Fruit fly (Drosophila melanogaster): ENCODE data around the gene MED11.
A peak's percentile ranks its signal among the peaks of the same experiment; 100 is the strongest.

Gene MED11

DNA sequence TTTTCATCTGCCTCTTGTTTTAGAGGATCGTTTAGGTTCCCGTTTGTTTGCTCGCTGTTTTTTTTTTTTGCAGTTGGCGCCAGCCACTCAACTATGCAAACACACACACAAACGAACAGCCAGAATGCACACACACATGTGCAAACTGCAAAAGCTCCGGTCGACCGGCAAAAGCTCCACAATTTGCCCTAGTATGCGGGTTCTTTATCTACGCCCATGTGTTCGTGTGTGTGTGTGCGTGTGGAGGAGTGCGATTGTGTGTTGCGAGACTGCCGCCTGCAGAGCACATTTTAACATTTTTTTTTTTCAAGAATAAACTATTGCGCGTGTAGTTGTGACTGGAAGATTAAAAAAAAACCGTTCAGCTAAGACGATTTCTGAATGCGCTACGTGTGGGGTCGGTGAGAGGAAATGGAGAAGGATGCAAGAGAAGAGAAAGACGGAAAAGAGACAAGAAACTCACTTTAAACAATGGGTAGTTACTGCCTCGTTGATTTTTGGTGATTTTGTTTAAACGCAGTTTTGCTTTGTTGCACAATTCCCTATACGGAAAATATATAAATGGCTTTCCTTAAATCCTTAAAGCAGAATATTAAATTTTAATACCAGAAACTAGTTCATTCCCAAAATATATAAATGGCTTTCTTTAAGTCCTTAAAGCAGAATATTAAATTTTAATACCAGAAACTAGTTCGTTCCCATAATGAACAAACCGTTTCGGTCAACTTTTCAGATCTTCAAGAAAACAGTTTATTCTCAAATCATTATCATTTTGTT, 45.8 kb downstream of the MED11 start (continued):
- TF ChIP-seq Myb (GFP tag; optimal IDR thresholded peaks at IDR 0.05) (peak; percentile 4), mirr (GFP tag; optimal IDR thresholded peaks at IDR 0.05) (peak; percentile 51), dysf (GFP tag; IDR thresholded peaks at IDR 0.05) (peak; percentile 63), tx (GFP tag; optimal IDR thresholded peaks at IDR 0.05) (no peak), CTCF (GFP tag; optimal IDR thresholded peaks at IDR 0.05) (no peak), NfI (GFP tag; optimal IDR thresholded peaks at IDR 0.05) (peak; percentile 5), ro (GFP tag; IDR thresholded peaks at IDR 0.05) (no peak), grau (tag; optimal IDR thresholded peaks at IDR 0.05) (peak; percentile 40), ranshi (GFP tag; IDR thresholded peaks at IDR 0.05) (no peak; the same call in 1 of the 2 replicates), Adf1 (GFP tag; IDR thresholded peaks at IDR 0.05) (peak; percentile 42), chinmo (GFP tag; IDR thresholded peaks at IDR 0.05; ENCODE audit: partially characterized antibody) (peak; percentile 99), Oli (tag; optimal IDR thresholded peaks at IDR 0.05) (peak; percentile 55), Dad (GFP tag; optimal IDR thresholded peaks at IDR 0.05) (peak; percentile 19), CG8388 (GFP tag; optimal IDR thresholded peaks at IDR 0.05) (no peak), bbx (GFP tag; IDR thresholded peaks at IDR 0.05; ENCODE audit: partially characterized antibody) (peak; percentile 46; the same call in 1 of the 2 replicates), caup (GFP tag; optimal IDR thresholded peaks at IDR 0.05; ENCODE audit: severe bottlenecking) (no peak), CG2712 (tag; optimal IDR thresholded peaks at IDR 0.05) (peak; percentile 4), lmd (GFP tag; IDR thresholded peaks at IDR 0.05) (peak; percentile 31; the same call in 1 of the 2 replicates), CG34376 (GFP tag; optimal IDR thresholded peaks at IDR 0.05) (peak; percentile 3), CG7357 (GFP tag; IDR thresholded peaks at IDR 0.05) (0 out of 3 replicates have a peak, but pooled peaks have one; percentile 25), pros (GFP tag; optimal IDR thresholded peaks at IDR 0.05) (no peak), MESR4 (GFP tag; optimal IDR thresholded peaks at IDR 0.05) (no peak), CG4820 (GFP tag; optimal IDR thresholded peaks at IDR 0.05) (peak; percentile 20), bcd (GFP tag; optimal IDR thresholded peaks at IDR 0.05) (peak; percentile 52), gem (tag; optimal IDR thresholded peaks at IDR 0.05) (peak; percentile 63), knrl (GFP tag; IDR thresholded peaks at IDR 0.05; ENCODE audit: partially characterized antibody) (no peak), CG31224 (GFP tag; IDR thresholded peaks at IDR 0.05) (peak; percentile 6; the same call in 1 of the 2 replicates), zfh1 (GFP tag; IDR thresholded peaks at IDR 0.05) (0 out of 3 replicates have a peak, but pooled peaks have one; percentile 25), hth (optimal IDR thresholded peaks at IDR 0.05) (no peak), Trl (optimal IDR thresholded peaks at IDR 0.05) (no peak), Trl (GFP tag; optimal IDR thresholded peaks at IDR 0.05) (peak; percentile 6), CG32772 (GFP tag; IDR thresholded peaks at IDR 0.05) (peak; percentile 68), Xbp1 (GFP tag; optimal IDR thresholded peaks at IDR 0.05) (peak; percentile 44), ci (GFP tag; IDR thresholded peaks at IDR 0.05) (peak; percentile 59; the same call in 1 of the 3 replicates), rib (GFP tag; IDR thresholded peaks at IDR 0.05) (no peak), lbe (GFP tag; optimal IDR thresholded peaks at IDR 0.05) (no peak), repo (GFP tag; optimal IDR thresholded peaks at IDR 0.05) (no peak), CG2875 (GFP tag; optimal IDR thresholded peaks at IDR 0.05) (no peak), CG7556 (GFP tag; optimal IDR thresholded peaks at IDR 0.05) (peak; percentile 52), Deaf1 (tag; optimal IDR thresholded peaks at IDR 0.05) (peak; percentile 38), Sox102F (GFP tag; optimal IDR thresholded peaks at IDR 0.05) (peak; percentile 37), mam (GFP tag; optimal IDR thresholded peaks at IDR 0.05) (peak; percentile 37), CG5245 (GFP tag; optimal IDR thresholded peaks at IDR 0.05) (no peak), Drgx (GFP tag; IDR thresholded peaks at IDR 0.05) (0 out of 2 replicates have a peak, but pooled peaks have one; percentile 17), cato (GFP tag; optimal IDR thresholded peaks at IDR 0.05; ENCODE audit: borderline replicate concordance) (no peak), sd (tag; optimal IDR thresholded peaks at IDR 0.05) (peak; percentile 82), Chrac-16 (GFP tag; optimal IDR thresholded peaks at IDR 0.05) (no peak), CG6813 (GFP tag; optimal IDR thresholded peaks at IDR 0.05) (no peak), CG9609 (GFP tag; optimal IDR thresholded peaks at IDR 0.05) (peak; percentile 43), Nf-YB (GFP tag; optimal IDR thresholded peaks at IDR 0.05) (peak; percentile 13)
